Worm (Caenorhabditis elegans): ENCODE data around the gene F14H8.5.
A peak's percentile ranks its signal among the peaks of the same experiment; 100 is the strongest.

The F14H8.5 gene

ce11 chrV:15012542-15013301 lies 8.1 kb upstream of the F14H8.5 start (continued):
- TF ChIP-seq daf-12 (tag; optimal IDR thresholded peaks at IDR 0.05) (no peak), dmd-8 (GFP tag; IDR thresholded peaks at IDR 0.05) (peak; percentile 41; the same call in 1 of the 2 replicates), fos-1 (tag; optimal IDR thresholded peaks at IDR 0.05) (no peak), arid-1 (GFP tag; conservative IDR thresholded peaks at IDR 0.05) (no peak), Y75B8A.6 (GFP tag; IDR thresholded peaks at IDR 0.05) (no peak), nhr-6 (tag; optimal IDR thresholded peaks at IDR 0.05) (no peak), madf-9 (GFP tag; conservative IDR thresholded peaks at IDR 0.05) (no peak), Y105C5A.15 (GFP tag; IDR thresholded peaks at IDR 0.05) (no peak), zip-2 (tag; optimal IDR thresholded peaks at IDR 0.05) (no peak), pqm-1 (tag; optimal IDR thresholded peaks at IDR 0.05) (no peak), F10B5.3 (tag; optimal IDR thresholded peaks at IDR 0.05) (no peak), nhr-77 (tag; optimal IDR thresholded peaks at IDR 0.05) (no peak), nhr-76 (tag; optimal IDR thresholded peaks at IDR 0.05) (no peak), madf-5 (GFP tag; IDR thresholded peaks at IDR 0.05) (no peak), tag-97 (GFP tag; IDR thresholded peaks at IDR 0.05) (no peak), saeg-2 (GFP tag; IDR thresholded peaks at IDR 0.05) (no peak), nhr-11 (tag; optimal IDR thresholded peaks at IDR 0.05) (no peak), jun-1 (tag; optimal IDR thresholded peaks at IDR 0.05) (no peak), mxl-3 (GFP tag; optimal IDR thresholded peaks at IDR 0.05) (no peak), spr-1 (tag; optimal IDR thresholded peaks at IDR 0.05) (peak; percentile 21), nhr-237 (tag; optimal IDR thresholded peaks at IDR 0.05) (no peak), ztf-7 (tag; optimal IDR thresholded peaks at IDR 0.05) (no peak), F44E2.7 (GFP tag; IDR thresholded peaks at IDR 0.05) (no peak), egl-43 (GFP tag; IDR thresholded peaks at IDR 0.05) (no peak; the same call in 1 of the 2 replicates), zip-11 (GFP tag; IDR thresholded peaks at IDR 0.05) (no peak), R02D3.7 (tag; optimal IDR thresholded peaks at IDR 0.05) (no peak), mxl-2 (GFP tag; conservative IDR thresholded peaks at IDR 0.05) (no peak), nhr-10 (tag; optimal IDR thresholded peaks at IDR 0.05) (no peak), spr-3 (GFP tag; optimal IDR thresholded peaks at IDR 0.05) (no peak), nhr-48 (tag; optimal IDR thresholded peaks at IDR 0.05) (peak; percentile 40), aha-1 (tag) (peak; percentile 46), rbr-2 (tag; optimal IDR thresholded peaks at IDR 0.05) (no peak), daf-8 (GFP tag; IDR thresholded peaks at IDR 0.05) (no peak), egl-27 (tag; optimal IDR thresholded peaks at IDR 0.05) (no peak), ctbp-1 (GFP tag; IDR thresholded peaks at IDR 0.05) (no peak), Y5F2A.4 (GFP tag; optimal IDR thresholded peaks at IDR 0.05) (no peak), ceh-44 (GFP tag; IDR thresholded peaks at IDR 0.05) (0 out of 2 replicates have a peak, but pooled peaks have one; percentile 19), T26A8.4 (GFP tag; IDR thresholded peaks at IDR 0.05) (peak; percentile 40; the same call in 1 of the 2 replicates), lsy-2 (tag; optimal IDR thresholded peaks at IDR 0.05) (no peak), aly-2 (tag; optimal IDR thresholded peaks at IDR 0.05) (no peak), unc-62 (GFP tag; optimal IDR thresholded peaks at IDR 0.05 in 1 of 2) (peak in 1 of 2 experiments; percentile 60), unc-62 (tag; optimal IDR thresholded peaks at IDR 0.05) (no peak), ceh-28 (tag; optimal IDR thresholded peaks at IDR 0.05) (no peak), nhr-41 (GFP tag; IDR thresholded peaks at IDR 0.05) (no peak), snpc-1.2 (GFP tag; IDR thresholded peaks at IDR 0.05) (0 out of 2 replicates have a peak, but pooled peaks have one; percentile 43), nhr-42 (GFP tag; IDR thresholded peaks at IDR 0.05) (0 out of 2 replicates have a peak, but pooled peaks have one; percentile 14), daf-19 (GFP tag; conservative IDR thresholded peaks at IDR 0.05) (no peak), lin-38 (GFP tag; IDR thresholded peaks at IDR 0.05) (peak; percentile 66), hmg-1.1 (GFP tag; IDR thresholded peaks at IDR 0.05) (peak; percentile 17; the same call in 1 of the 2 replicates), ces-1 (GFP tag; optimal IDR thresholded peaks at IDR 0.05) (no peak), hif-1 (tag; optimal IDR thresholded peaks at IDR 0.05) (no peak), dve-1 (tag; optimal IDR thresholded peaks at IDR 0.05; ENCODE audit: insufficient read depth) (no peak)
